Worm (Caenorhabditis elegans) whole organism, dauer: ENCODE measurements around the gene Y57G11C.46.

Experiments used
- unc-62 ChIP-seq: sonication (generic microtip); optimal IDR thresholded peaks from 2 replicates; lab custom pipeline; 2017; ENCODE audit warnings: missing biosample characterization, missing genetic modification reagents, missing genetic modification characterization

Y57G11C.46 gene

DNA sequence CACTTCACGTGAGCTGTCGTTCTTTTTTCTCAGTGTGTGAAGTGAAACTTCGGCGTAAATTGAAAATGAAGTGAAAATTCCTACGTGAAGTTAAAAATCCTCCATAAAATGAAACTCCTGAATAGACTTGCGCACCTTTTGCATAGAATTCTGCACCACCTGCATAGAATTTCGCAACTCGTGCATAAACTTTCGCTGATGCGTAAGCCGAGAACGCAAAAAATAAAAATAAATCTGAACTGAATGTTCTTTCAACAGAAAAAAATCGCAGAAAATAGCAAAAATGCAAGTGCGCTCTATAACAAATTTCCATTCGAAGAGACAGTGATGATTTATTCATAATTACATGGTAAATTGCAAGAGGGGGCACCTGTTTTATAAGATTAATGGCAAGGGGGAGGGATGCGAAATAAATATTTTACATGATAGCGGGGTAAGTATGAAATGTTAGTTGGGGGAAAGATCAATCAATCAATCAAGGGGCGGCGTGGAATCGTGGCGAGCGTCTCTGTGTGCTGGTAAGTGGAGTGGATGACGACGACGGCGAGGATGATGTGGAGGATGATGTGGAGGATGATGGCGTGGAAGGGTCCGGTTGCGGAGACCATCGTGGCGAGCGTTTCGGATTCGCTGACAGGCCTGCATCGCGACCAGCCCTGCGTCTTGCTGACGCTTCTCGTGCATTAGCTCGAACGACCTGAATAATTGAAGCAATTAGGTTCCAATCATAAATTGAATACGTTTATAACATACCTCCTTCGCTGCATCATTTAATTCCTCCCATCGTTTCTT, 42.7 kb downstream of the Y57G11C.46 start, which contains the start of gene Y57G11C.36:
Gene Y57G11C.36, minus strand, starts transcription at position 502 of the 792 bp plus-strand sequence.
- TF ChIP-seq unc-62 (GFP tag; lab: Kevin White, UChicago) = no peak

DNA sequence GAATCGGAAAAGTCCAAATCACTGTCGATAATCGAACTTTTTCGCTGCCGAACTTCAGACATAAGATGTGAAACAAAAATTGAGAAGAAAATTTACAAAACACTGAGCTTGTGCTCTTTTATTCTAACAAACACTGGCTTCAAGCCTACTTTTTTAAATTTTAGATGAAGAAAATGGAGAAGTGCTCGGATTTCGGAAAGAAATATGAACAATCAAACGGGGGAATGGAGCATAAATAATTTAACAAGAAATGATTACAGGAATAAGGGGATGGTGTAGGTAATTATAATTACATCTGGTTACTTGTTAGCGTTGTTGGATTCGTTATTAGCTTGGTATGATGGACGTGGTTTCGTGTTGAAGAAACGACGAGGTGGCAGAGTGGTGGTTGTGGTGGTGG, 44.9 kb downstream of the Y57G11C.46 start, which contains the start of gene degl-1:
Gene degl-1, minus strand, starts transcription at position 101 of the 400 bp plus-strand sequence.
- TF ChIP-seq unc-62 (GFP tag; lab: Kevin White, UChicago) = no peak

DNA sequence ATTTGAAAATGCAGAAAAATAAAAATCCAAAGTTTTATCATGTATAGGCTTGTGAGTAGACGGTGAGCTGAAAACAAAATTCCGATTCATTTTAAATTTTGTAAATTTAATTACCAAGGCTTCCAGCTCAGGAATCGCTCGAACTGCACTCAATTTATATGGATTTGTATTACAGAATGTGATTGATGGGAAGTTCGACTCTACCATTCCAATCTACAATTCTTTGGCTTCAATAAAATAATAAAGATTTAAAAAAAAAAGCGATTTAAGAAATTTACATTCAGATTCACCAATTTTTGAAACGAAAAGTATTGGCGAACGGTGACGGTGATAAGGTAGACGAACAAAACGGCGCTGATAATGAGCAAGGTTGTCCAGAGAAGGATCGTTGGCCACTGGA, 45.5 kb downstream of the Y57G11C.46 start:
- no peak for TF ChIP-seq unc-62 (GFP tag; lab: Kevin White, UChicago)

DNA sequence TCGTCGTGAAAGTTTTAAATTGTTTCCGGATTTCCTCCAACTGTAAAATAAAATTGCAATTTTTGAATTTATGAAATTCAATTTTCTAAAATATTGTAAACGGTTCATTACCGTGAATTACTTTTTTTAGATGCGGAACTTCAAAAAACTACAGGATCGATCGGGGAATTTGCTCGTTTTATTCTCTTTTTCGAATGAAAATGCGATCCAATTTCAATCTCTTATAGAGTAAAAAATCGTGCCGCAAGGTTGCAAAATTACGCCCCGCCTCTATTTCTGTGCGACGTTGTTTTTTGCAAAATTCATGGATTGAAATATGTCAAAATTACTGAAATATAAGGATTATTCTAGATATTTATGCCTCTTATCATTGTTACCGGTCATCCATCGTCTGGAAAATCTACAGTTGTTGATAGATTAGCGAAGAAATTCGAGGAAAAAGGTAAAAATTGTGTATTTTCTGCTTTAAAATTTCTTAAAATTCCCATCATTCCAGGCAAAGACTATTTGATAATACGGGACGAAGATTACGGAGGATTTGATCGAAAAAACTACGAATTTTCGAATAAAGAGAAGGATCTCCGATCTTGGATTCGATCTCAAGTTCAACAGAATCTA, 46.9 kb downstream of the Y57G11C.46 start, which contains the start of gene Y57G11C.43:
Gene Y57G11C.43, plus strand, starts transcription at position 224 of the 618 bp plus-strand sequence.
- TF ChIP-seq unc-62 (GFP tag; lab: Kevin White, UChicago) = no peak

DNA sequence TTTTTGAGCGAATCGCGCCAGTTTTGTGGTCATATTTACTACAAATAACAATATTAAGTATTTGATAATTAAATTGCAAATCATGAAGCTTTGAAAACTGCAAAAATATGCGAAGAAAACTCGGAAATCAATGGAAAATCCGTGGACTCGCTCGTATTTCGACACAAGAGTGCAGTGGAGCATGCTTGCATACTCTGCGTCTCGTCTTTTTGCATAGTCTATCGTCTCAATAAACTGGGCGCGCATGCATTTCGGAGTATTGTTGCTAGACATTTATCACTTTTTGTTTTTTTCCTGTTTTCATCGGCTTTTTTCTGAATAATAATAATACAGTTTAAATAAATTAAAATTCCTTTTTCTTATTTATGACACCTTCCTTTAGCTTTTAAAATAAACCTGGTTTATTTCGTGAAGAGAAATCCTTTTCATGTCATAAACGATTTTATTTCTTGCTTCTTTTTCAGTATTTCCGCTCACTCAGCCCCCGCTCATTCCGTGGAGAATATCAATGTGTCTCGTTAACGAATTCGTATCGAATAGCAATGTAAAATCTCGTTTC, 48.4 kb downstream of the Y57G11C.46 start, which contains the start of the genes mrps-7 and Y57G11C.3:
Gene mrps-7, minus strand, starts transcription at position 38 of the 559 bp plus-strand sequence.
Gene Y57G11C.3, plus strand, starts transcription at position 509 of the 559 bp plus-strand sequence.
- no peak for TF ChIP-seq unc-62 (GFP tag; lab: Kevin White, UChicago)

DNA sequence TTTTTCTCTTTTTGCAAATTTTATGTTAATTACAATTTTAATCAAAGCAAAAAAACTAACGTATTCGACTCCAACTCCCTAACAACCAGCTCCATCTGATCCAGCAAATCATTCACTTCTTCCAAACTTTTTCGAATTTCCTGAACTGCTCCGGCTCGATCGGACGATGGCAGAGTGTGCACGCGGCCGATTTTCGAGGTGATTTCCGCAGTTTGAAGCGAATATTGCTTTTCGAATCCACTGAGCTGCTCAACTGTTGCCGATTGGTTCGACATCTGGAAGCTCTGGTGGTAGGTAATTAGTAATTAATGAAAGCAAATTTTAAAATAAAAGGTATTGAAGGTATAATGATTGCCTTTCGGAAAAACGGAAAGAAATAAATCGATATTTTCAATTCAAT, 49.8 kb downstream of the Y57G11C.46 start, which contains the start of gene vti-1:
Gene vti-1, minus strand, starts transcription at position 284 of the 400 bp plus-strand sequence.
- TF ChIP-seq unc-62 (GFP tag; lab: Kevin White, UChicago) = no peak

DNA sequence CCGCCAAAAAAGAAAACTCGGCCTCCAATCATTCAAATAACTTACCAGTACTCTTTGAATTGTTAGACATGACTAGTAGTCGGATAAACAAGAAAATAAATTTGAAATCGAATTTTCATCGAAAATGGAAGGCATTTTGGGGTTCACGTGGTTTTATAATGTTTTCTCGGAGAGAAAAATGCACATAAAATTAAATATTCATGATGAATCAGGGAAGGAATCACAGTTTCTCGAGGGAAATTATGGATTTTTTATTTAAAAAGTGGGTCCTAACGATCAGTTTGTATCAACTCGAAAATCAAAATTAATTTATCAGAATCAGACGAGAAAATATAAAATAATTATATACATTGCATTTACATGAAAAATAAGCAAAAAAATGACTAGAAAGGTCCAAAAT, 50.9 kb downstream of the Y57G11C.46 start, which contains the start of gene Y57G11C.5:
Gene Y57G11C.5, minus strand, starts transcription at position 101 of the 400 bp plus-strand sequence.
- TF ChIP-seq unc-62 (GFP tag; lab: Kevin White, UChicago) = no peak

DNA sequence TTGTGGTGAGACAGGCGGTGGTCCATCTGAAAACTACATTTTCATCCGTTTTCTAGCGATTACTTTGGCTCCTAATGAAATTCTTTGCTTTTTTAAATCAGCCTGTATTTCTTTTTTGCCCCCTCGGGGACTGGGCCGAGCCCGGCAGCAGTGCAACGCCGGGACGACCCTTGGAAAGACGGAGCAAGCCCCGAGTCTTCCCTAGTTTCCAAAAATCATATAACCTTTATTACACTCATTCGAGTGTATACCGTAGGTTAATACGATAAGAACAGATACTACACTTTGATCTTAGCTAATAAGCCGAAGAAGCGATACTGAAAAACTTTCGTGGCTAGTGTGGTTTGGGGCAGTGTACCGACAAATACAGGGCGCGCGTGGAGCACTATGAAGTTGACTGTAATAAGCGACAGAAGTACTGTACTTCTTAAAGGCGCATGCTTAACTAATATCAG, 51.4 kb downstream of the Y57G11C.46 start:
- TF ChIP-seq unc-62 (GFP tag; lab: Kevin White, UChicago) = no peak

DNA sequence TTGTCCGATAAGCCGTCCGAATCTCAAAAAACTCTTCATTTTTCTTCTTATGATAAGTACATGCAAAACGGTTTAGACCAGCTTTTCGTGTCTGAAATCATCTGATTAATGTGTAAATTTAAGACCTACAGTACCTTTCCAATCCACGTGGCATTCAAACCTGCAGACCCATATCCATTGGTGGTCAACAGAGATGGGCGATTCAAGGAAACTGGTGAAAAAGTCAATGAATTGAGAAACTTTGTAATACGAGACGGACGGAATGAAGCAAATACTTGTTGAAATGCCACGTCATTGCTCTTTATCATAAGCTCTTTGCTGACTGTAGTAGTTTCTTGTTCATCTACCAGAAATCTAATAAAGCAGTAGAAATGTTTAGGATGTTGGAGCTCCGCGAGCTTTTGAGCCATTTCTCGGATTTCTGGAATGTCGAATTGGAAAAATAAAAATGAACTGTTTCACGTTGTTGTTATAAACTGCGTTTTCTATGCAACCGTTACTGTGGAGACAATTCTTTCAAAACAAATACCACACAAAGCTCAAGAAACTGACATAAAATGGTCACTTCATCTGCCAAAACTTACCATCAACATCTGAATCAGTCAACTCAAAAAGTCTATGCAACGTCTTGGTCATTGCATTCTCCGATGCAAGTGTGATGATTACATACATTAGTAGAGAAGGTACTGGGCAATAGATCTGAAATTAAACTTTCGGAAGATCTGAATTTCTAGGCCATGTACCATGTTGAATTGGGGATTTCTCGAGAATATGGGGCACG, 52.1 kb downstream of the Y57G11C.46 start:
- no peak for TF ChIP-seq unc-62 (GFP tag; lab: Kevin White, UChicago)
